Fruit fly (Drosophila melanogaster) whole organism, embryonic: ENCODE measurements around the gene MED15.

ENCODE experiments used
- ATbp ChIP-seq: fragments of 200-800 bp; sonication (Bioruptor generic); optimal IDR thresholded peaks from 2 replicates; lab custom pipeline; 2017; ENCODE audit warnings: missing biosample characterization, mild to moderate bottlenecking, missing genetic modification characterization, missing genetic modification reagents
- Antp ChIP-seq: fragments of 200-800 bp; sonication (Bioruptor generic); optimal IDR thresholded peaks from 3 replicates; lab custom pipeline; 2016; ENCODE audit warnings: missing biosample characterization, missing genetic modification characterization
- Atf6 ChIP-seq: fragments of 200-800 bp; sonication (Bioruptor generic); IDR thresholded peaks from 2 replicates; pipeline ENCODE4 v1.3.6; 2022; ENCODE audit warnings: missing biosample characterization, missing genetic modification characterization
- CG10321 ChIP-seq: fragments of 200-800 bp; sonication (Bioruptor generic); IDR thresholded peaks from 2 replicates; pipeline ENCODE4 v1.3.6; 2022; ENCODE audit warnings: missing biosample characterization, missing genetic modification characterization
- CG10366 ChIP-seq: fragments of 200-800 bp; sonication (Bioruptor generic); IDR thresholded peaks from 2 replicates; pipeline ENCODE4 v1.3.6; 2022; ENCODE audit warnings: missing biosample characterization, missing genetic modification characterization
- CG10543 ChIP-seq: fragments of 200-800 bp; sonication (Bioruptor generic); optimal IDR thresholded peaks from 3 replicates; lab custom pipeline; 2017; ENCODE audit warnings: missing biosample characterization, mild to moderate bottlenecking, missing genetic modification characterization, moderate library complexity
- CG10565 ChIP-seq: fragments of 200-800 bp; sonication (Bioruptor generic); optimal IDR thresholded peaks from 3 replicates; lab custom pipeline; 2016; ENCODE audit warnings: missing biosample characterization, mild to moderate bottlenecking, missing genetic modification characterization
- CG11696 ChIP-seq: fragments of 200-800 bp; sonication (Bioruptor generic); IDR thresholded peaks from 2 replicates; pipeline ENCODE4 v1.3.6; 2022; ENCODE audit warnings: missing biosample characterization, missing genetic modification characterization
- CG12104 ChIP-seq: fragments of 200-800 bp; sonication (Bioruptor generic); optimal IDR thresholded peaks from 3 replicates; lab custom pipeline; 2016; ENCODE audit warnings: missing biosample characterization, missing genetic modification characterization
- CG12155 ChIP-seq: fragments of 200-800 bp; sonication (Bioruptor generic); optimal IDR thresholded peaks from 3 replicates; lab custom pipeline; 2016; ENCODE audit warnings: missing biosample characterization, missing genetic modification characterization
- CG12744 ChIP-seq: fragments of 200-800 bp; sonication (Bioruptor generic); optimal IDR thresholded peaks from 2 replicates; lab custom pipeline; 2016; ENCODE audit warnings: missing biosample characterization, missing genetic modification characterization
- CG13123 ChIP-seq: fragments of 200-800 bp; sonication (Bioruptor generic); optimal IDR thresholded peaks from 2 replicates; lab custom pipeline; 2016; ENCODE audit warnings: missing biosample characterization, missing genetic modification characterization
- CG14860 ChIP-seq: fragments of 200-800 bp; sonication (Bioruptor generic); IDR thresholded peaks from 3 replicates; pipeline ENCODE4 v1.3.6; 2022; ENCODE audit warnings: missing biosample characterization, missing genetic modification characterization; ENCODE audit not compliant: partially characterized antibody
- CG15073 ChIP-seq: fragments of 200-800 bp; sonication (Bioruptor generic); optimal IDR thresholded peaks from 2 replicates; lab custom pipeline; 2016; ENCODE audit warnings: missing biosample characterization, missing genetic modification characterization
- CG16813 ChIP-seq: fragments of 200-800 bp; sonication (Bioruptor generic); IDR thresholded peaks from 3 replicates; pipeline ENCODE4 v1.3.6; 2022; ENCODE audit warnings: missing biosample characterization, missing genetic modification characterization; ENCODE audit not compliant: partially characterized antibody
- CG17186 ChIP-seq: fragments of 200-800 bp; sonication (Bioruptor generic); optimal IDR thresholded peaks from 3 replicates; lab custom pipeline; 2017; ENCODE audit warnings: missing biosample characterization, missing genetic modification reagents, missing genetic modification characterization
- CG17829 ChIP-seq: fragments of 200-800 bp; optimal IDR thresholded peaks from 2 replicates; lab custom pipeline; 2019; ENCODE audit warnings: missing biosample characterization, mild to moderate bottlenecking, missing genetic modification characterization, moderate library complexity
- CG18011 ChIP-seq: fragments of 200-800 bp; sonication (Bioruptor generic); optimal IDR thresholded peaks from 2 replicates; lab custom pipeline; 2017; ENCODE audit warnings: missing biosample characterization, missing genetic modification characterization, mild to moderate bottlenecking, moderate library complexity, missing genotype
- CG2129 ChIP-seq: fragments of 200-800 bp; sonication (Bioruptor generic); IDR thresholded peaks from 2 replicates; pipeline ENCODE4 v1.3.6; 2022; ENCODE audit warnings: missing biosample characterization, missing genetic modification characterization; ENCODE audit not compliant: partially characterized antibody
- CG31388 ChIP-seq: fragments of 200-800 bp; sonication (Bioruptor generic); optimal IDR thresholded peaks from 2 replicates; lab custom pipeline; 2016; ENCODE audit warnings: missing biosample characterization, missing genetic modification characterization
- CG3163 ChIP-seq: fragments of 200-800 bp; sonication (Bioruptor generic); optimal IDR thresholded peaks from 3 replicates; lab custom pipeline; 2016; ENCODE audit warnings: missing biosample characterization, missing genetic modification characterization
- CG4360 ChIP-seq: fragments of 200-800 bp; sonication (Bioruptor generic); IDR thresholded peaks from 2 replicates; pipeline ENCODE4 v1.3.6; 2022; ENCODE audit warnings: missing biosample characterization, missing genetic modification characterization
- CG4854 ChIP-seq: fragments of 200-800 bp; sonication (Bioruptor generic); optimal IDR thresholded peaks from 2 replicates; lab custom pipeline; 2016; ENCODE audit warnings: missing biosample characterization, missing genetic modification characterization, inconsistent platforms
- CG7271 ChIP-seq: fragments of 200-800 bp; sonication (Bioruptor generic); optimal IDR thresholded peaks from 2 replicates; lab custom pipeline; 2018; ENCODE audit warnings: missing biosample characterization, mild to moderate bottlenecking, missing genetic modification characterization, moderate library complexity
- Chrac-16 ChIP-seq: fragments of 200-800 bp; sonication (Bioruptor generic); optimal IDR thresholded peaks from 3 replicates; lab custom pipeline; 2016; ENCODE audit warnings: missing biosample characterization, missing genetic modification characterization
- Hand ChIP-seq: fragments of 200-800 bp; sonication (Bioruptor generic); optimal IDR thresholded peaks from 2 replicates; lab custom pipeline; 2017; ENCODE audit warnings: mild to moderate bottlenecking, missing biosample characterization, missing genetic modification reagents, missing genetic modification characterization
- Hr3 ChIP-seq: fragments of 200-800 bp; sonication (Bioruptor generic); optimal IDR thresholded peaks from 3 replicates; lab custom pipeline; 2016; ENCODE audit warnings: missing biosample characterization, missing genetic modification characterization
- Kr ChIP-seq: fragments of 200-800 bp; sonication (Bioruptor generic); optimal IDR thresholded peaks from 2 replicates; lab custom pipeline; 2017; ENCODE audit warnings: missing biosample characterization, mild to moderate bottlenecking, missing genetic modification characterization
- Lpt ChIP-seq: fragments of >200 bp; optimal IDR thresholded peaks from 2 replicates; lab custom pipeline; 2018; ENCODE audit warnings: missing biosample characterization, missing genetic modification characterization
- Med ChIP-seq: fragments of 200-800 bp; sonication (Bioruptor generic); peaks from one replicate; lab custom pipeline; 2016; ENCODE audit warnings: missing biosample characterization, missing genetic modification characterization, mild to moderate bottlenecking, inconsistent platforms, moderate library complexity
- Nf-YA ChIP-seq: fragments of 200-800 bp; sonication (Bioruptor generic); IDR thresholded peaks from 2 replicates; pipeline ENCODE4 v1.3.6; 2022; ENCODE audit warnings: missing biosample characterization, missing genetic modification characterization
- Scr ChIP-seq: fragments of 200-800 bp; sonication (Bioruptor generic); IDR thresholded peaks from 2 replicates; pipeline ENCODE4 v1.3.6; 2022; ENCODE audit warnings: missing biosample characterization, missing genetic modification characterization; ENCODE audit not compliant: partially characterized antibody
- Taf1 ChIP-seq: fragments of 200-800 bp; sonication (Bioruptor generic); IDR thresholded peaks from 2 replicates; pipeline ENCODE4 v1.3.6; 2022; ENCODE audit warnings: missing biosample characterization, missing genetic modification characterization
- Trl ChIP-seq, 3 experiments: fragments of >200 bp in 2 of 3; fragments of 200-800 bp in 1 of 3; sonication (Bioruptor generic) in 1 of 3; optimal IDR thresholded peaks; 2 replicates in 1 of 3; 3 replicates in 2 of 3; lab custom pipeline; 2016 to 2017; ENCODE audit warnings: missing biosample characterization in 1 of 3, missing genetic modification characterization in 1 of 3
- al ChIP-seq: fragments of 200-800 bp; sonication (Bioruptor generic); IDR thresholded peaks from 2 replicates; pipeline ENCODE4 v1.3.6; 2022; ENCODE audit warnings: missing biosample characterization, missing genetic modification characterization
- aop ChIP-seq: fragments of 200-800 bp; sonication (Bioruptor generic); IDR thresholded peaks from 2 replicates; pipeline ENCODE4 v1.3.6; 2022; ENCODE audit warnings: missing biosample characterization, missing genetic modification characterization
- bbx ChIP-seq: fragments of 200-800 bp; sonication (Bioruptor generic); IDR thresholded peaks from 2 replicates; pipeline ENCODE4 v1.3.6; 2022; ENCODE audit warnings: missing biosample characterization, missing genetic modification characterization; ENCODE audit not compliant: partially characterized antibody
- bcd ChIP-seq: fragments of 200-800 bp; sonication (Bioruptor generic); optimal IDR thresholded peaks from 2 replicates; lab custom pipeline; 2017; ENCODE audit warnings: missing biosample characterization, mild to moderate bottlenecking, missing genetic modification characterization
- chm ChIP-seq: fragments of 200-800 bp; sonication (Bioruptor generic); IDR thresholded peaks from 2 replicates; pipeline ENCODE4 v1.3.6; 2022; ENCODE audit warnings: missing biosample characterization, missing genetic modification characterization
- chn ChIP-seq: fragments of 200-800 bp; sonication (Bioruptor generic); optimal IDR thresholded peaks from 2 replicates; lab custom pipeline; 2016; ENCODE audit warnings: missing biosample characterization, missing genetic modification characterization
- emc ChIP-seq: fragments of 200-800 bp; sonication (Bioruptor generic); optimal IDR thresholded peaks from 2 replicates; lab custom pipeline; 2016; ENCODE audit warnings: missing biosample characterization, missing genetic modification characterization
- eve ChIP-seq, 2 experiments: fragments of >200 bp; optimal IDR thresholded peaks; 2 replicates each; lab custom pipeline; 2017; ENCODE audit warnings: missing biosample characterization in 2 of 2, missing genetic modification characterization in 2 of 2
- gsb-n ChIP-seq: fragments of 200-800 bp; sonication (Bioruptor generic); optimal IDR thresholded peaks from 3 replicates; lab custom pipeline; 2018; ENCODE audit warnings: missing biosample characterization, mild to moderate bottlenecking, missing genetic modification characterization
- jumu ChIP-seq: fragments of 200-800 bp; sonication (Bioruptor generic); optimal IDR thresholded peaks from 3 replicates; lab custom pipeline; 2016; ENCODE audit warnings: missing biosample characterization, missing genetic modification characterization
- ken ChIP-seq: fragments of 200-800 bp; sonication (Bioruptor generic); IDR thresholded peaks from 3 replicates; pipeline ENCODE4 v1.3.6; 2022; ENCODE audit warnings: missing biosample characterization, missing genetic modification characterization
- nerfin-1 ChIP-seq: fragments of 200-800 bp; sonication (Bioruptor generic); optimal IDR thresholded peaks from 3 replicates; lab custom pipeline; 2019; ENCODE audit warnings: missing biosample characterization, mild to moderate bottlenecking, missing genetic modification characterization, moderate library complexity
- sob ChIP-seq: fragments of 200-800 bp; sonication (Bioruptor generic); IDR thresholded peaks from 2 replicates; pipeline ENCODE4 v1.3.6; 2022; ENCODE audit warnings: missing biosample characterization, missing genetic modification characterization
- tna ChIP-seq: fragments of 200-800 bp; sonication (Bioruptor generic); IDR thresholded peaks from 2 replicates; pipeline ENCODE4 v1.3.6; 2022; ENCODE audit warnings: missing biosample characterization, missing genetic modification characterization; ENCODE audit not compliant: partially characterized antibody
- ttk ChIP-seq: fragments of 200-800 bp; sonication (Bioruptor generic); IDR thresholded peaks from 2 replicates; pipeline ENCODE4 v2.1.2; 2022; ENCODE audit warnings: missing biosample characterization, missing genetic modification characterization
- wdn ChIP-seq: fragments of 200-800 bp; sonication (Bioruptor generic); IDR thresholded peaks from 2 replicates; pipeline ENCODE4 v1.3.6; 2022; ENCODE audit warnings: missing biosample characterization, missing genetic modification characterization

The MED15 gene

DNA sequence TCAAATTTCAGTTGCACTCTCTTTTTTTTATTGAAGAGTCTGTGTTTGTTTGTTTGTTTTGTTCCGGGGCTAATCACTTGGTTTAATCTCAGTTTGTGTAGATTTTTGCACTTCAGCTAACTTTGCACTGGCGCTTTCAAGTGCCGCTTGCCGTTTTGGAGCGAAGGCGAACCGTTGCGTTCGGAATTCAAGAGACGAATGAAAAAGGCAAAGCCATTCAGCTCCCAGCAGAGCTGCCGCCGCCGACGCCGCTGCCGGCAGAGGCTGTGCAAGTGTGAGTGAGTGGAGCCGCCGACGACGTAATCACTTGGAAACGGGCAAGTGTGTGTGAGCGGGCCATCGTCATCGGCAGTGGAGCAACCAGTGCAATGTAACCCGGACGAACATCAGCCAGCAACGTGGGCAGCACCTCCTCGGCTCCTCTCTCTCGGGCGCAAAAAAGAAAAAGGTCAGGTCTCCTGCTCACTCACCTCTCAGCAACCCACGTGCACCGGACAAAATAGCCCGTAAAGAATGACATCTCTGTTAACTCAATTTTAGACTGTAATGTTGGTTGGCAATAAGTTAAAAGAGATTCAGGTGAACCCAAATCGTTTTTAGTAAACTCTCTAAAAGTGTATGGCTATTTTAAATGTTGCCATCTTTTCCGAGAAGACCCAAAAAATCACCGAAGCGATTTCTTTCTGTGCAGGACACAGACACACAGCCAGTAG, 6.8 kb downstream of the MED15 start, which contains the start of gene cbt (continued):
- TF ChIP-seq bcd, result peak; percentile 97
- TF ChIP-seq chm, result no peak
- no peak for TF ChIP-seq bbx (GFP tag; lab: Robert Waterston, UW)
- peak; percentile 88 for TF ChIP-seq CG10565 (GFP tag; lab: Kevin White, UChicago)
- TF ChIP-seq emc (GFP tag; lab: Kevin White, UChicago), result peak; percentile 93
- no peak for TF ChIP-seq tna (GFP tag; lab: Robert Waterston, UW)
- TF ChIP-seq CG17829 (tag; lab: Kevin White, UChicago), result peak; percentile 97
- no peak for TF ChIP-seq CG14860 (GFP tag; lab: Robert Waterston, UW)
- TF ChIP-seq CG13123 (GFP tag; lab: Kevin White, UChicago), result peak; percentile 94
- TF ChIP-seq Kr, result peak; percentile 59
- peak; percentile 86 for TF ChIP-seq CG3163 (GFP tag; lab: Kevin White, UChicago)
- peak; percentile 95 for TF ChIP-seq CG12155 (GFP tag; lab: Kevin White, UChicago)
- TF ChIP-seq CG18011 (GFP tag; lab: Kevin White, UChicago), result peak; percentile 87
- peak; percentile 97 for TF ChIP-seq ATbp (GFP tag; lab: Kevin White, UChicago)
- peak; percentile 84 for TF ChIP-seq CG31388 (GFP tag; lab: Kevin White, UChicago)
- no peak for TF ChIP-seq wdn (GFP tag; lab: Robert Waterston, UW)
- no peak for TF ChIP-seq al
- TF ChIP-seq CG15073, result peak; percentile 81
- TF ChIP-seq CG10321 (GFP tag; lab: Robert Waterston, UW), result no peak
- no peak for TF ChIP-seq ttk (GFP tag; lab: Robert Waterston, UW)
- no peak for TF ChIP-seq CG2129 (GFP tag; lab: Robert Waterston, UW)
- no peak for TF ChIP-seq sob
- peak; percentile 94 for TF ChIP-seq gsb-n
- TF ChIP-seq jumu (GFP tag; lab: Kevin White, UChicago), result peak; percentile 98
- peak; percentile 96 for TF ChIP-seq Hr3
- TF ChIP-seq CG12104, result peak; percentile 94
- no peak for TF ChIP-seq CG10366 (GFP tag; lab: Robert Waterston, UW)
- TF ChIP-seq Antp (GFP tag; lab: Kevin White, UChicago), result peak; percentile 99
- TF ChIP-seq Med (GFP tag; lab: Kevin White, UChicago), result peak; percentile 100
- TF ChIP-seq CG4360 (GFP tag; lab: Robert Waterston, UW), result no peak
- no peak for TF ChIP-seq Atf6 (GFP tag; lab: Robert Waterston, UW)
- TF ChIP-seq Trl (optimal IDR thresholded peaks at IDR 0.05; lab: Kevin White, UChicago), result peak; percentile 78 to 92
- peak; percentile 98 for TF ChIP-seq Trl (GFP tag; optimal IDR thresholded peaks at IDR 0.05; lab: Kevin White, UChicago)
- peak; percentile 95 for TF ChIP-seq CG12744
- peak; percentile 66 for TF ChIP-seq CG7271 (tag; lab: Kevin White, UChicago)
- peak; percentile 99 for TF ChIP-seq CG10543
- TF ChIP-seq Nf-YA (GFP tag; lab: Robert Waterston, UW), result no peak
- no peak for TF ChIP-seq aop (GFP tag; lab: Robert Waterston, UW)
- peak; percentile 93 for TF ChIP-seq CG4854 (GFP tag; lab: Kevin White, UChicago)
- peak; percentile 97 for TF ChIP-seq chn (GFP tag; lab: Kevin White, UChicago)
- TF ChIP-seq CG17186 (GFP tag; lab: Kevin White, UChicago), result peak; percentile 85
- peak; percentile 93 for TF ChIP-seq nerfin-1 (tag; lab: Kevin White, UChicago)
- peak; percentile 64 to 98 for TF ChIP-seq eve (GFP tag; optimal IDR thresholded peaks at IDR 0.05; lab: Kevin White, UChicago)
- TF ChIP-seq Taf1 (GFP tag; lab: Robert Waterston, UW), result no peak
- TF ChIP-seq Scr (GFP tag; lab: Robert Waterston, UW), result no peak
- peak; percentile 98 for TF ChIP-seq Chrac-16 (GFP tag; lab: Kevin White, UChicago)
- no peak for TF ChIP-seq ken (GFP tag; lab: Robert Waterston, UW)
- peak; percentile 98 for TF ChIP-seq Hand
- no peak for TF ChIP-seq CG16813 (GFP tag; lab: Robert Waterston, UW)
- no peak for TF ChIP-seq CG11696
- TF ChIP-seq Lpt (GFP tag; lab: Kevin White, UChicago), result no peak
